Fruit fly (Drosophila melanogaster): ENCODE data around the gene Gr10b.

Gene Gr10b

dm6 chrX:11419212-11419611 lies 6.2 kb upstream of the Gr10b start (continued):
- TF ChIP-seq ATbp (GFP tag; optimal IDR thresholded peaks at IDR 0.05), result peak; percentile 12
- TF ChIP-seq fd3F (GFP tag; optimal IDR thresholded peaks at IDR 0.05), result peak; percentile 10
- TF ChIP-seq Optix (GFP tag; IDR thresholded peaks at IDR 0.05), result no peak
- no peak for TF ChIP-seq seq (GFP tag; IDR thresholded peaks at IDR 0.05)
- no peak for TF ChIP-seq CG2712 (tag; optimal IDR thresholded peaks at IDR 0.05)
- TF ChIP-seq CG14667 (GFP tag; IDR thresholded peaks at IDR 0.05), result no peak
- TF ChIP-seq Sry-δ (GFP tag; optimal IDR thresholded peaks at IDR 0.05), result no peak
- TF ChIP-seq knrl (GFP tag; IDR thresholded peaks at IDR 0.05; ENCODE audit: partially characterized antibody), result no peak
- TF ChIP-seq CG2678 (tag; optimal IDR thresholded peaks at IDR 0.05), result peak; percentile 37
- TF ChIP-seq tup (GFP tag; optimal IDR thresholded peaks at IDR 0.05), result no peak
- TF ChIP-seq peb (GFP tag; IDR thresholded peaks at IDR 0.05), result no peak
- TF ChIP-seq CG11085 (GFP tag; IDR thresholded peaks at IDR 0.05), result no peak
- TF ChIP-seq Ptx1 (GFP tag; IDR thresholded peaks at IDR 0.05), result peak; percentile 32; the same call in 1 of the 2 replicates
- no peak for TF ChIP-seq CG3726 (GFP tag; IDR thresholded peaks at IDR 0.05)
- peak; percentile 31; the same call in 1 of the 2 replicates for TF ChIP-seq CG14014 (GFP tag; IDR thresholded peaks at IDR 0.05)
- TF ChIP-seq bab2 (GFP tag; optimal IDR thresholded peaks at IDR 0.05), result no peak
- no peak for TF ChIP-seq CG8924 (tag; optimal IDR thresholded peaks at IDR 0.05)
- TF ChIP-seq Gug (GFP tag; IDR thresholded peaks at IDR 0.05), result 0 out of 4 replicates have a peak, but pooled peaks have one; percentile 5
- peak; percentile 1 for TF ChIP-seq CG12391 (tag; optimal IDR thresholded peaks at IDR 0.05)
- TF ChIP-seq lmd (GFP tag; IDR thresholded peaks at IDR 0.05), result peak; percentile 29; the same call in 1 of the 2 replicates
- TF ChIP-seq Aef1 (GFP tag; IDR thresholded peaks at IDR 0.05), result no peak
- no peak for TF ChIP-seq tio (GFP tag; optimal IDR thresholded peaks at IDR 0.05)
- TF ChIP-seq slbo (GFP tag; IDR thresholded peaks at IDR 0.05), result peak; percentile 43; the same call in 1 of the 2 replicates
- TF ChIP-seq Atf3 (GFP tag; optimal IDR thresholded peaks at IDR 0.05), result no peak
- no peak for TF ChIP-seq CG17186 (GFP tag; optimal IDR thresholded peaks at IDR 0.05)
- no peak for TF ChIP-seq Six4 (GFP tag; optimal IDR thresholded peaks at IDR 0.05)
- no peak for TF ChIP-seq lola (GFP tag; optimal IDR thresholded peaks at IDR 0.05)
- TF ChIP-seq CG14441 (GFP tag; IDR thresholded peaks at IDR 0.05), result no peak
- no peak for TF ChIP-seq pfk (GFP tag; optimal IDR thresholded peaks at IDR 0.05)
- TF ChIP-seq CG3281 (GFP tag; optimal IDR thresholded peaks at IDR 0.05), result peak; percentile 11
- TF ChIP-seq Lim3 (GFP tag; IDR thresholded peaks at IDR 0.05), result no peak
- TF ChIP-seq Med (GFP tag), result peak; percentile 25
- TF ChIP-seq sima (GFP tag; optimal IDR thresholded peaks at IDR 0.05), result no peak
- TF ChIP-seq zen (tag; optimal IDR thresholded peaks at IDR 0.05), result no peak
- peak; percentile 59 for TF ChIP-seq row (GFP tag; IDR thresholded peaks at IDR 0.05)
- TF ChIP-seq CG15269 (tag; optimal IDR thresholded peaks at IDR 0.05), result peak; percentile 17
- no peak for TF ChIP-seq H15 (GFP tag; IDR thresholded peaks at IDR 0.05)
- peak; percentile 5 for TF ChIP-seq Xbp1 (GFP tag; optimal IDR thresholded peaks at IDR 0.05)
- TF ChIP-seq CG30431 (GFP tag; optimal IDR thresholded peaks at IDR 0.05), result no peak
- no peak for TF ChIP-seq CG8359 (GFP tag; optimal IDR thresholded peaks at IDR 0.05; ENCODE audit: borderline replicate concordance)
- no peak for TF ChIP-seq CG9437 (GFP tag; optimal IDR thresholded peaks at IDR 0.05)
- peak; percentile 15 for TF ChIP-seq ind (GFP tag; optimal IDR thresholded peaks at IDR 0.05)
- TF ChIP-seq ap (GFP tag; IDR thresholded peaks at IDR 0.05), result no peak
- TF ChIP-seq Ets97D (GFP tag; optimal IDR thresholded peaks at IDR 0.05), result no peak
- no peak for TF ChIP-seq inv (GFP tag; IDR thresholded peaks at IDR 0.05; ENCODE audit: partially characterized antibody)
- TF ChIP-seq zfh1 (GFP tag; IDR thresholded peaks at IDR 0.05), result no peak
- peak; percentile 7 for TF ChIP-seq tap (tag; optimal IDR thresholded peaks at IDR 0.05)
- TF ChIP-seq CoRest (tag; optimal IDR thresholded peaks at IDR 0.05), result peak; percentile 12
- no peak for TF ChIP-seq lilli (GFP tag; optimal IDR thresholded peaks at IDR 0.05)
- TF ChIP-seq CG11695 (GFP tag; IDR thresholded peaks at IDR 0.05), result no peak
- no peak for TF ChIP-seq CG1647 (GFP tag; optimal IDR thresholded peaks at IDR 0.05)
- TF ChIP-seq bsh (GFP tag; optimal IDR thresholded peaks at IDR 0.05), result no peak
